Worm (Caenorhabditis elegans) whole organism, L3 larva: ENCODE data around the gene Y50D4C.5.

Experiments used
- elt-2 ChIP-seq: sonication (generic microtip); optimal IDR thresholded peaks from 2 replicates; lab custom pipeline; 2016; ENCODE audit warnings: missing genetic modification reagents, mild to moderate bottlenecking, missing genetic modification characterization, missing compliant biosample characterization
- jun-1 ChIP-seq: fragments of 150-350 bp; optimal IDR thresholded peaks from 2 replicates; lab custom pipeline; 2014; ENCODE audit warnings: missing biosample characterization, missing genetic modification reagents, missing genetic modification characterization
- nhr-237 ChIP-seq: fragments of 150-350 bp; optimal IDR thresholded peaks from 2 replicates; lab custom pipeline; 2014; ENCODE audit warnings: missing biosample characterization, missing genetic modification characterization
- nhr-77 ChIP-seq: fragments of 150-350 bp; optimal IDR thresholded peaks from 2 replicates; lab custom pipeline; 2014; ENCODE audit warnings: missing biosample characterization, missing genetic modification characterization
- pha-4 ChIP-seq: fragments of 150-350 bp; optimal IDR thresholded peaks from 2 replicates; lab custom pipeline; 2014; ENCODE audit warnings: missing biosample characterization, missing genetic modification reagents, missing genetic modification characterization
- pqm-1 ChIP-seq: fragments of 150-350 bp; optimal IDR thresholded peaks from 2 replicates; lab custom pipeline; 2017; ENCODE audit warnings: missing biosample characterization, missing genetic modification characterization, inconsistent platforms
- snpc-4 ChIP-seq: fragments of 150-350 bp; optimal IDR thresholded peaks from 2 replicates; lab custom pipeline; 2014; ENCODE audit warnings: missing biosample characterization, missing genetic modification characterization

ce11 chrV:949760-950159 lies 53.8 kb downstream of the Y50D4C.5 start, which contains the start of gene Y50D4C.6:
- no peak for TF ChIP-seq nhr-77
- TF ChIP-seq snpc-4 = no peak
- no peak for TF ChIP-seq pha-4
- TF ChIP-seq elt-2 (tag; lab: Kevin White, UChicago) = no peak
- TF ChIP-seq jun-1 (tag; lab: Kevin White, UChicago) = no peak
- no peak for TF ChIP-seq nhr-237 (tag; lab: Kevin White, UChicago)
- no peak for TF ChIP-seq pqm-1 (tag; lab: Kevin White, UChicago)
